Worm (Caenorhabditis elegans) whole organism, early embryonic: Measurements from ENCODE around the gene ilcr-2.

Experiments
- F13C5.2 ChIP-seq: sonication (generic microtip); optimal IDR thresholded peaks from 2 replicates; lab custom pipeline; 2017; ENCODE audit warnings: mild to moderate bottlenecking, missing genetic modification characterization, inconsistent platforms, missing compliant biosample characterization
- aly-1 ChIP-seq: sonication (generic microtip); optimal IDR thresholded peaks from 2 replicates; lab custom pipeline; 2016; ENCODE audit warnings: missing genetic modification characterization, missing compliant biosample characterization
- ama-1 ChIP-seq: fragments of 150-350 bp; optimal IDR thresholded peaks from 2 replicates; lab custom pipeline; 2014
- ceh-36 ChIP-seq: sonication (generic microtip); optimal IDR thresholded peaks from 2 replicates; lab custom pipeline; 2016; ENCODE audit warnings: missing genetic modification characterization, inconsistent platforms, missing compliant biosample characterization
- flt-1 ChIP-seq: fragments of 200-800 bp; sonication (Bioruptor generic); IDR thresholded peaks from 2 replicates; pipeline ENCODE4 v1.3.6; 2022; ENCODE audit warnings: missing genetic modification characterization, missing compliant biosample characterization
- sea-1 ChIP-seq: fragments of 200-800 bp; sonication (Bioruptor generic); conservative IDR thresholded peaks from 2 replicates; pipeline ENCODE4 v1.3.6; 2022; ENCODE audit warnings: missing genetic modification characterization, missing compliant biosample characterization

ce11 chrII:5459534-5459933 lies 15.5 kb upstream of the ilcr-2 start:
- TF ChIP-seq ama-1 (lab: Kevin White, UChicago) (no peak), flt-1 (GFP tag; lab: Robert Waterston, UW) (no peak), ceh-36 (no peak), aly-1 (tag; lab: Kevin White, UChicago) (no peak), sea-1 (GFP tag; lab: Robert Waterston, UW) (no peak), F13C5.2 (tag; lab: Kevin White, UChicago) (no peak)
